Worm (Caenorhabditis elegans): ENCODE measurements around the gene C35D6.13.

DNA sequence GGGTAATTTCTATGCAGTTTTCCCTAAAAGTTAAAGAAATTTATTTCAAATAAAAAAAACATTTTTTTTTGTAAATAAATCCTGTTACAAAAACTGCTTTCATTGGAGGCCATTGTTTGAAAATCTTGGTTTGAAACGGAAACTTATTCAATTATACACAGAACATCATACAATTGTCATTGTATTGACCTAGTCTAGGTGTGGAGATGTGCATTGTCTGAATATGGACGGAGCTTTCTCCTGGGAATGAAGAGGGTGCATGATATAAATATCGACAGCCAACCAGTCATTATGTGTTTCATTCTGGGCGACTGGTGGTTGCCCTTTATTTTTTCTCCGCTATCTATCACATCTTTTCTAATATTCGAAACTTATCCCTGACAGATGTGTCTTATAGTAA lies 9.7 kb downstream of the C35D6.13 start, which contains the start of gene C35D6.3:
- no peak for TF ChIP-seq nhr-237 (tag; optimal IDR thresholded peaks at IDR 0.05)
- no peak for TF ChIP-seq nhr-76 (tag; optimal IDR thresholded peaks at IDR 0.05)
- TF ChIP-seq fos-1 (tag; optimal IDR thresholded peaks at IDR 0.05) = no peak
- TF ChIP-seq nhr-11 (tag; optimal IDR thresholded peaks at IDR 0.05) = no peak
- TF ChIP-seq pqm-1 (tag; optimal IDR thresholded peaks at IDR 0.05) = no peak
- TF ChIP-seq elt-1 (tag; optimal IDR thresholded peaks at IDR 0.05) = no peak
- TF ChIP-seq skn-1 (tag; optimal IDR thresholded peaks at IDR 0.05) = no peak
- TF ChIP-seq ztf-4 (tag; optimal IDR thresholded peaks at IDR 0.05) = no peak
- TF ChIP-seq ama-1 (optimal IDR thresholded peaks at IDR 0.05) = no peak

Measured in whole organism, L3 larva.